Worm (Caenorhabditis elegans) whole organism, L2 larva: ENCODE results near the gene C09B8.8.

ENCODE experiments used
- mdl-1 ChIP-seq, 2 experiments: fragments of 150-350 bp in 1 of 2; sonication (generic microtip) in 1 of 2; optimal IDR thresholded peaks; 2 replicates each; lab custom pipeline; 2017; ENCODE audit warnings: missing biosample characterization in 2 of 2, missing genetic modification characterization in 2 of 2
- nhr-12 ChIP-seq: fragments of 150-350 bp; optimal IDR thresholded peaks from 2 replicates; lab custom pipeline; 2014; ENCODE audit warnings: missing biosample characterization, missing genetic modification characterization
- nhr-129 ChIP-seq: fragments of 150-350 bp; optimal IDR thresholded peaks from 2 replicates; lab custom pipeline; 2014; ENCODE audit warnings: missing biosample characterization, missing genetic modification characterization

- no peak for TF ChIP-seq nhr-129 (tag; lab: Kevin White, UChicago)
- no peak for TF ChIP-seq mdl-1 (tag; optimal IDR thresholded peaks at IDR 0.05; lab: Kevin White, UChicago)
- no peak for TF ChIP-seq nhr-12 (tag; lab: Kevin White, UChicago)
Measured at ce11 chrX:5977754-5978153, 37.5 kb upstream of the C09B8.8 start, which contains the start of gene kin-2.
